Worm (Caenorhabditis elegans): ENCODE measurements around the gene memi-3.

The memi-3 gene

DNA sequence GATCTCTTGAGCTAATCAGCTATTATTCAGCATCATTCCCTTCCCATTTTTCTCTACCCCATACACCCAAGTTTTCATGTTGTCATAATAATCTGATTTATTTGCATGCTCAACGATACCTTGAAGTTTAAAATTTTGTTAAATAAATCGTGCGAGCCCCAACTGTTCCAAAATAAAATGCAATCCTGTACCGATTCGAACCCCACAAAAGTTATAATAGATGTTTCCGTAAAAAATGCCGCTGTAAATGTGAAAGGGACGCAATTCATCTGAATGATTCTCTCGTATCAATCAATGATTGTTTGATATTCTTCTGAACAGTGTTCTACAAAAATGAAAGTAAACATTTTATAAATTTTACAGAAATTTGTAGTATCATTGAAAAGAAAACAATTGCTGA, 25.7 kb downstream of the memi-3 start:
- no peak for TF ChIP-seq zip-5 (tag; optimal IDR thresholded peaks at IDR 0.05)
- no peak for TF ChIP-seq lim-6 (tag; optimal IDR thresholded peaks at IDR 0.05)
- TF ChIP-seq che-1 (tag; optimal IDR thresholded peaks at IDR 0.05): no peak
- TF ChIP-seq dmd-4 (tag; optimal IDR thresholded peaks at IDR 0.05; ENCODE audit: borderline replicate concordance): no peak
- TF ChIP-seq ceh-24 (tag; optimal IDR thresholded peaks at IDR 0.05): no peak
- no peak for TF ChIP-seq ref-2 (tag; optimal IDR thresholded peaks at IDR 0.05)
- TF ChIP-seq tbx-2 (tag; optimal IDR thresholded peaks at IDR 0.05): no peak
- no peak for TF ChIP-seq ceh-34 (tag; optimal IDR thresholded peaks at IDR 0.05)

DNA sequence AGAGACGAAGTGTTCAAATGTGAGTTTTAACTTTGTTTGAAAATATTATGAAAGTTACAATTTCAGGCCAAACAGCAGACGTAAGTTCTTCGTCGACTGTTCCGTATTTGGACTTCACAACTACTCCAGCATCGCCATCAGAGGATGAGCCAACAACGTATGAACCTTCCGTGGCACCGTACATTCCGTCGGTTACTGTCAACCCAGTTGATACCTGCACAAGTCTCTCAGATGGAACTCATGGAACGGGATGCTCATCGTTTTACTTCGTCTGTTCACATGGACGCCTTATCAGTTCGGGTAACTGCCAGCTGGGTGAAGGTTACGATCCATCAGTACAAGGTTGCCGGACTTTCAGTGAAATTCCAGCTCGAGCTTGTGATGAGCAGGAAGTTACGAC, 27.4 kb downstream of the memi-3 start:
- TF ChIP-seq hlh-6 (tag; optimal IDR thresholded peaks at IDR 0.05) (no peak), ceh-14 (tag; optimal IDR thresholded peaks at IDR 0.05) (no peak), tbx-7 (tag; optimal IDR thresholded peaks at IDR 0.05) (no peak), che-1 (tag; optimal IDR thresholded peaks at IDR 0.05) (no peak), zip-5 (tag; optimal IDR thresholded peaks at IDR 0.05) (no peak), ceh-34 (tag; optimal IDR thresholded peaks at IDR 0.05) (no peak), npax-4 (tag; optimal IDR thresholded peaks at IDR 0.05) (no peak), nhr-11 (tag; optimal IDR thresholded peaks at IDR 0.05) (no peak), T23F11.4 (GFP tag; optimal IDR thresholded peaks at IDR 0.05) (no peak), mec-3 (tag; optimal IDR thresholded peaks at IDR 0.05; ENCODE audit: borderline replicate concordance) (no peak), fkh-6 (tag; optimal IDR thresholded peaks at IDR 0.05) (no peak), sox-4 (tag; optimal IDR thresholded peaks at IDR 0.05) (no peak), ceh-31 (tag; optimal IDR thresholded peaks at IDR 0.05) (no peak), ahr-1 (tag; optimal IDR thresholded peaks at IDR 0.05) (no peak), ceh-48 (tag; optimal IDR thresholded peaks at IDR 0.05) (no peak), dmd-4 (tag; optimal IDR thresholded peaks at IDR 0.05; ENCODE audit: borderline replicate concordance) (no peak), K02D7.2 (tag; optimal IDR thresholded peaks at IDR 0.05) (no peak), lin-11 (tag; optimal IDR thresholded peaks at IDR 0.05) (no peak), unc-3 (GFP tag; conservative IDR thresholded peaks at IDR 0.05) (no peak), unc-3 (tag; optimal IDR thresholded peaks at IDR 0.05) (no peak), pax-1 (tag; optimal IDR thresholded peaks at IDR 0.05) (no peak)

DNA sequence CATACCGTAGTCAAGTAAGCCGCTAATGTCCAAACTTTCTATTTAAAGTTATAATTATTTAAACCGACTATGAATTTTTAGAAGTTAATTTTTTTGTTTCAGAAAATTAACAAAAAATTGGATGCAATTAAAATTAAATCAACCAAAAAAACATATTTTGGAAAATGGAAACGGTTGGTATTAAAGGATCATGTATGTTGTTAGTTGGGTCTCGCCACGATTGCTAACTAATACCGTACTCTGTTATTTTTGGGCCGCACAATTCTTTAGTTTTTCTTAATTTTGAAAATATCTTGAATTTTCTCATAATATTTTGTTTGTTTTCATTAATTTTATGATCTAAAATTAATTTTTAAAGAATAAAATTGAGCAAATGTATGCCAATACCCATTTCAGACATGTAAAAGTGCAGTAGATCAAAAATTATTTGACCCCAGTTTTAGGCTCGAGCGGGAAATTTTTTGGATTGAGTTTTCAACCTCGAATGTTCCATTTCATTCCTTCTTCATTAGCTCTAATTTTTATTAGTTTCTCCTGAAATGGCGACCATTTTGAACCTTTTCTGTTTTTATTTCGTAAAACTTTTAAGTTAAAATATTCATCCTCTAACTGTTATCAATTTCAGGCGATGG, 30.7 kb downstream of the memi-3 start, which contains the start of gene cbd-1:
Gene cbd-1, plus strand, starts transcription at position 626 of the 632 bp plus-strand sequence.
- TF ChIP-seq madf-2 (tag; optimal IDR thresholded peaks at IDR 0.05) (no peak), ceh-24 (tag; optimal IDR thresholded peaks at IDR 0.05) (no peak), unc-55 (GFP tag; optimal IDR thresholded peaks at IDR 0.05) (no peak), pros-1 (tag; optimal IDR thresholded peaks at IDR 0.05) (no peak), elt-2 (tag; optimal IDR thresholded peaks at IDR 0.05) (no peak), Y22D7AL.16 (tag; optimal IDR thresholded peaks at IDR 0.05) (no peak), K09A11.1 (tag; optimal IDR thresholded peaks at IDR 0.05; ENCODE audit: insufficient read depth) (no peak), ceh-2 (tag; optimal IDR thresholded peaks at IDR 0.05) (no peak), T23F11.4 (GFP tag; optimal IDR thresholded peaks at IDR 0.05) (no peak), ztf-16 (tag; optimal IDR thresholded peaks at IDR 0.05) (no peak), tbx-7 (tag; optimal IDR thresholded peaks at IDR 0.05) (no peak), pax-1 (tag; optimal IDR thresholded peaks at IDR 0.05) (no peak), che-1 (tag; optimal IDR thresholded peaks at IDR 0.05) (no peak), hlh-8 (tag; optimal IDR thresholded peaks at IDR 0.05) (no peak), K02D7.2 (tag; optimal IDR thresholded peaks at IDR 0.05) (no peak), sox-2 (GFP tag; IDR thresholded peaks at IDR 0.05) (no peak), ttx-3 (tag; optimal IDR thresholded peaks at IDR 0.05) (no peak), nhr-232 (tag; optimal IDR thresholded peaks at IDR 0.05) (no peak)

DNA sequence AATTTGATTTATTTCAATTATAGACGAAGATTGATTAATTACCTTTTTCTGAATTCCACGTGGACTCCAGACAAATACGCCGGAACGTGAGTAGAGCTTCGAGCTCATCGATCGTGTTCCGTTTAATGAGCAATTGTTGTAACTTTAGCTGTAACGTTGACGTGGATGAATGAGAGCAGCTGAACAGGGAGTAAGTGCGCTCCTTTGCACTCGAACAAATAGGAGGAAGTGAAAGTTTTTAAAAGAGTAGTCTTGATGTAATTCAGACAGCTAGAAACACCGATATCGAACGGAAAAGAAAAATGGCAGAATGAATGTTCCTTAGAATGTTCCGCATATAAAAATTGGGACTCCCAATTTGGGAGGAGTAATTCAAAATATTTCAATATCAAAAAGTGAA, 31.5 kb downstream of the memi-3 start, which contains the start of gene sec-31:
Gene sec-31, minus strand, starts transcription at position 148 of the 400 bp plus-strand sequence.
- TF ChIP-seq elt-4 (tag; optimal IDR thresholded peaks at IDR 0.05): no peak
- TF ChIP-seq K09A11.1 (tag; optimal IDR thresholded peaks at IDR 0.05; ENCODE audit: insufficient read depth): no peak
- no peak for TF ChIP-seq eyg-1 (tag; optimal IDR thresholded peaks at IDR 0.05)
- no peak for TF ChIP-seq ceh-19 (GFP tag; optimal IDR thresholded peaks at IDR 0.05)
- TF ChIP-seq nhr-232 (tag; optimal IDR thresholded peaks at IDR 0.05): no peak
- TF ChIP-seq rnt-1 (tag; optimal IDR thresholded peaks at IDR 0.05): no peak
- no peak for TF ChIP-seq ceh-30 (tag; optimal IDR thresholded peaks at IDR 0.05)
- TF ChIP-seq C38D4.7 (GFP tag; optimal IDR thresholded peaks at IDR 0.05): no peak
- no peak for TF ChIP-seq nhr-11 (tag; optimal IDR thresholded peaks at IDR 0.05)

All from whole organism, late embryonic.